Worm (Caenorhabditis elegans) whole organism, young adult: ENCODE results near the gene rskd-1.

Experiments
- C06A6.2 ChIP-seq: fragments of 200-800 bp; sonication (Bioruptor generic); conservative IDR thresholded peaks from 2 replicates; pipeline ENCODE4 v1.3.6; 2022; ENCODE audit warnings: missing genetic modification characterization, missing compliant biosample characterization
- D2030.7 ChIP-seq: fragments of 200-800 bp; sonication (Bioruptor generic); IDR thresholded peaks from 2 replicates; pipeline ENCODE4 v1.3.6; 2022; ENCODE audit warnings: missing genetic modification reagents, missing genetic modification characterization, missing compliant biosample characterization
- F33H1.4 ChIP-seq: fragments of 200-800 bp; sonication (Bioruptor generic); IDR thresholded peaks from 2 replicates; pipeline ENCODE4 v1.3.6; 2022; ENCODE audit warnings: missing genetic modification reagents, missing genetic modification characterization, missing compliant biosample characterization
- F55B11.4 ChIP-seq: sonication (generic microtip); optimal IDR thresholded peaks from 2 replicates; lab custom pipeline; 2016; ENCODE audit warnings: missing compliant biosample characterization, missing genetic modification characterization, borderline replicate concordance; ENCODE audit not compliant: insufficient read depth
- F57C9.4 ChIP-seq: sonication (generic microtip); optimal IDR thresholded peaks from 2 replicates; lab custom pipeline; 2017; ENCODE audit warnings: mild to moderate bottlenecking, missing genetic modification characterization, missing compliant biosample characterization
- K11D2.4 ChIP-seq: fragments of 200-800 bp; sonication (Bioruptor generic); IDR thresholded peaks from 2 replicates; pipeline ENCODE4 v1.3.6; 2022; ENCODE audit warnings: missing genetic modification reagents, missing genetic modification characterization, missing compliant biosample characterization
- K12H6.12 ChIP-seq: fragments of 200-800 bp; sonication (Bioruptor generic); optimal IDR thresholded peaks from 2 replicates; lab custom pipeline; 2018; ENCODE audit warnings: mild to moderate bottlenecking, missing genetic modification characterization, missing compliant biosample characterization
- T07F8.4 ChIP-seq: sonication (generic microtip); optimal IDR thresholded peaks from 2 replicates; lab custom pipeline; 2016; ENCODE audit warnings: mild to moderate bottlenecking, missing genetic modification characterization, moderate library complexity, missing compliant biosample characterization
- T26A5.8 ChIP-seq: sonication (generic microtip); optimal IDR thresholded peaks from 2 replicates; lab custom pipeline; 2016; ENCODE audit warnings: missing genetic modification characterization, missing compliant biosample characterization
- Y53F4B.3 ChIP-seq: fragments of 200-800 bp; sonication (Bioruptor generic); IDR thresholded peaks from 2 replicates; pipeline ENCODE4 v1.3.6; 2022; ENCODE audit warnings: missing genetic modification reagents, missing genetic modification characterization, missing compliant biosample characterization
- Y56A3A.18 ChIP-seq: fragments of 200-800 bp; sonication (Bioruptor generic); IDR thresholded peaks from 2 replicates; pipeline ENCODE4 v1.3.6; 2022; ENCODE audit warnings: missing genetic modification reagents, missing genetic modification characterization, missing compliant biosample characterization
- Y79H2A.3 ChIP-seq: fragments of 200-800 bp; sonication (Bioruptor generic); conservative IDR thresholded peaks from 2 replicates; pipeline ENCODE4 v1.3.6; 2022; ENCODE audit warnings: missing genetic modification reagents, missing genetic modification characterization, missing compliant biosample characterization
- Y95B8A.8 ChIP-seq: fragments of 200-800 bp; sonication (Bioruptor generic); IDR thresholded peaks from 2 replicates; pipeline ENCODE4 v1.3.6; 2022; ENCODE audit warnings: missing genetic modification reagents, missing genetic modification characterization, missing compliant biosample characterization
- aptf-2 ChIP-seq: fragments of 200-800 bp; sonication (Bioruptor generic); conservative IDR thresholded peaks from 2 replicates; pipeline ENCODE4 v1.3.6; 2022; ENCODE audit warnings: missing genetic modification reagents, missing genetic modification characterization, missing compliant biosample characterization
- aptf-3 ChIP-seq: fragments of 200-800 bp; sonication (Bioruptor generic); IDR thresholded peaks from 2 replicates; pipeline ENCODE4 v1.3.6; 2022; ENCODE audit warnings: missing genetic modification characterization, missing compliant biosample characterization
- cebp-1 ChIP-seq, 2 experiments: fragments of 200-800 bp in 1 of 2; sonication (Bioruptor generic) in 1 of 2; sonication (generic microtip) in 1 of 2; IDR thresholded peaks in 1 of 2; optimal IDR thresholded peaks in 1 of 2; 2 replicates each; pipeline versions ENCODE4 v1.3.6 to Lab custom; 2017 to 2022; ENCODE audit warnings: missing compliant biosample characterization in 2 of 2, missing genetic modification characterization in 2 of 2, mild to moderate bottlenecking in 1 of 2, missing genetic modification reagents in 1 of 2, moderate library complexity in 1 of 2
- dox-1 ChIP-seq: fragments of 200-800 bp; sonication (Bioruptor generic); IDR thresholded peaks from 2 replicates; pipeline ENCODE4 v1.3.6; 2022; ENCODE audit warnings: missing genetic modification reagents, missing genetic modification characterization, missing compliant biosample characterization
- dpff-1 ChIP-seq: sonication (generic microtip); optimal IDR thresholded peaks from 2 replicates; lab custom pipeline; 2017; ENCODE audit warnings: mild to moderate bottlenecking, missing genetic modification characterization, missing compliant biosample characterization
- dpl-1 ChIP-seq: fragments of 150-350 bp; optimal IDR thresholded peaks from 2 replicates; lab custom pipeline; 2014; ENCODE audit warnings: missing biosample characterization, missing genetic modification reagents, missing genetic modification characterization
- efl-1 ChIP-seq: fragments of 150-350 bp; optimal IDR thresholded peaks from 2 replicates; lab custom pipeline; 2014; ENCODE audit warnings: missing biosample characterization, missing genetic modification reagents, missing genetic modification characterization
- ekl-4 ChIP-seq: fragments of 200-800 bp; sonication (Bioruptor generic); IDR thresholded peaks from 2 replicates; pipeline ENCODE4 v1.3.6; 2022; ENCODE audit warnings: missing genetic modification reagents, missing genetic modification characterization, missing compliant biosample characterization
- him-1 ChIP-seq: sonication (generic microtip); optimal IDR thresholded peaks from 2 replicates; lab custom pipeline; 2016; ENCODE audit warnings: missing genotype, missing genetic modification reagents, missing genetic modification characterization, missing compliant biosample characterization
- hlh-12 ChIP-seq: sonication (generic microtip); optimal IDR thresholded peaks from 2 replicates; lab custom pipeline; 2016; ENCODE audit warnings: missing genetic modification characterization, missing compliant biosample characterization
- hmg-1.2 ChIP-seq: fragments of 200-800 bp; sonication (Bioruptor generic); IDR thresholded peaks from 2 replicates; pipeline ENCODE4 v1.3.6; 2022; ENCODE audit warnings: missing genetic modification reagents, missing genetic modification characterization, missing compliant biosample characterization
- madf-6 ChIP-seq: fragments of 200-800 bp; sonication (Bioruptor generic); IDR thresholded peaks from 2 replicates; pipeline ENCODE4 v1.3.6; 2022; ENCODE audit warnings: missing genetic modification reagents, missing genetic modification characterization, missing compliant biosample characterization
- mcd-1 ChIP-seq: fragments of 200-800 bp; sonication (Bioruptor generic); IDR thresholded peaks from 2 replicates; pipeline ENCODE4 v1.3.6; 2022; ENCODE audit warnings: missing genetic modification reagents, missing genetic modification characterization, missing compliant biosample characterization
- mes-4 ChIP-seq: sonication (generic microtip); optimal IDR thresholded peaks from 2 replicates; lab custom pipeline; 2016; ENCODE audit warnings: missing genotype, missing genetic modification characterization, missing compliant biosample characterization
- nfyb-1 ChIP-seq: fragments of 200-800 bp; sonication (Bioruptor generic); IDR thresholded peaks from 2 replicates; pipeline ENCODE4 v1.3.6; 2022; ENCODE audit warnings: missing genetic modification reagents, missing genetic modification characterization, missing compliant biosample characterization
- nhr-120 ChIP-seq: fragments of 200-800 bp; sonication (Bioruptor generic); IDR thresholded peaks from 2 replicates; pipeline ENCODE4 v1.3.6; 2022; ENCODE audit warnings: missing genetic modification characterization, missing compliant biosample characterization
- nhr-179 ChIP-seq: sonication (generic microtip); optimal IDR thresholded peaks from 2 replicates; lab custom pipeline; 2016; ENCODE audit warnings: mild to moderate bottlenecking, missing genetic modification characterization, missing compliant biosample characterization
- rec-8 ChIP-seq, 2 experiments: sonication (generic microtip); optimal IDR thresholded peaks; 2 replicates each; lab custom pipeline; 2016; ENCODE audit warnings: mild to moderate bottlenecking in 2 of 2, missing genetic modification characterization in 2 of 2, missing genetic modification reagents in 2 of 2, missing genotype in 2 of 2, missing biosample characterization in 1 of 2, missing compliant biosample characterization in 1 of 2, moderate library complexity in 1 of 2
- sea-2 ChIP-seq: fragments of 200-800 bp; sonication (Bioruptor generic); IDR thresholded peaks from 2 replicates; pipeline ENCODE4 v1.3.6; 2022; ENCODE audit warnings: missing genetic modification characterization, missing compliant biosample characterization
- snpc-3.4 ChIP-seq: sonication (generic microtip); optimal IDR thresholded peaks from 2 replicates; lab custom pipeline; 2017; ENCODE audit warnings: missing genetic modification characterization, mild to moderate bottlenecking, missing compliant biosample characterization, antibody characterized with exemption, moderate library complexity, missing genotype, missing genetic modification reagents
- somi-1 ChIP-seq: fragments of 200-800 bp; sonication (Bioruptor generic); optimal IDR thresholded peaks from 2 replicates; lab custom pipeline; 2018; ENCODE audit warnings: mild to moderate bottlenecking, missing genetic modification characterization, missing compliant biosample characterization
- sptf-2 ChIP-seq: fragments of 200-800 bp; sonication (Bioruptor generic); optimal IDR thresholded peaks from 2 replicates; lab custom pipeline; 2018; ENCODE audit warnings: mild to moderate bottlenecking, missing genetic modification characterization, missing compliant biosample characterization
- ztf-25 ChIP-seq: fragments of 200-800 bp; sonication (Bioruptor generic); IDR thresholded peaks from 2 replicates; pipeline ENCODE4 v1.3.6; 2022; ENCODE audit warnings: missing genetic modification reagents, missing genetic modification characterization, missing compliant biosample characterization

rskd-1 gene

DNA sequence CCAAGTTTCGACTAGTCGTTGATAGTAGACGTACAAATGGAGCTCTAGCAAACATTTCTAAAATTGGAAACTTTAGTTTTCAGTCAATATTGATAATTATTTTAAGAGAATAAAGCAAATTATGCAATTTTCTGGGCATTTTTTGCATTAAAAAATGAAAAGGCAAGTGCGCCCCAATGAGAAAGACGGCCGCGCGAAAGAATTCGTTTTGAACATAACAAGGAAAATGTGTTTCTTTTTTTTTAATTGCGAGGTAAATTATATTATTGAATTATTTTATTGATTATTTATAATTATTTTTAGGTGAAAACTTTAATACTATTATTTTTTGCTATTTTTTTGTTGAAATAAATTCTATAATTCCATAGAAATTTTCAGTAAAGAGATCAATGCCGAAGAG lies 16.9 kb downstream of the rskd-1 start, which contains the start of the genes tsfm-1 and capg-2:
TSS of gene tsfm-1 (minus strand) at position 57 of the 400 bp plus-strand sequence.
TSS of gene capg-2 (plus strand) at position 379 of the 400 bp plus-strand sequence.
- TF ChIP-seq mes-4 (no peak), mcd-1 (GFP tag; lab: Robert Waterston, UW) (peak; percentile 61; the same call in 1 of the 2 replicates), dpl-1 (GFP tag; lab: Kevin White, UChicago) (peak; percentile 21), efl-1 (GFP tag; lab: Kevin White, UChicago) (peak; percentile 67), madf-6 (GFP tag; lab: Robert Waterston, UW) (0 out of 2 replicates have a peak, but pooled peaks have one; percentile 19)

DNA sequence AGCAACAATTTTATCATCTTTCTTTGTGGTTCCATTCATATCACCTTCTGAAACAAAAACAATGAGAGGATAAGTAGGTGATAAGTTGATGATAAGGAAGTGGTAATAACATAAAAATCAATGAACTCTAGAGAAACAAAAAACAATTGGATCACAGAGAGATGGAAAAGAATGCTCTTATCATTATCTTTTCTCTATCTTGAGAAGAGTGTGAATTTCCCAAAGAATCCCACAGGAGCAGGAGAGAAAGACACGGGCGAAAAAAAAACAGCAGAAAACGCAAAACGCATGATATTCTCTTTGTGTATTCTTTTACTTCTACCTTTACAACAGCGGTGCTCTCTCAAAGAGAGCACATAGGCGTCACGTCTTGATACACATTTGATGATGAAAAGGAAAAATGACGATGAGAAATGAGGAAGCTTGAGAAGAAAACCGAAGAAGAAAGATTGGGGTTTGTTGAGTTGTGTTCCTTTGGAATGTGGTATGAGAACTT lies 19.1 kb downstream of the rskd-1 start, which contains the start of gene twk-24:
TSS of gene twk-24 (minus strand) at position 51 of the 496 bp plus-strand sequence.
- TF ChIP-seq Y56A3A.18 (GFP tag; lab: Robert Waterston, UW) (no peak), sea-2 (GFP tag; lab: Robert Waterston, UW) (no peak), nfyb-1 (GFP tag; lab: Robert Waterston, UW) (no peak), nhr-179 (tag; lab: Kevin White, UChicago) (no peak), aptf-2 (GFP tag; lab: Robert Waterston, UW) (no peak)

DNA sequence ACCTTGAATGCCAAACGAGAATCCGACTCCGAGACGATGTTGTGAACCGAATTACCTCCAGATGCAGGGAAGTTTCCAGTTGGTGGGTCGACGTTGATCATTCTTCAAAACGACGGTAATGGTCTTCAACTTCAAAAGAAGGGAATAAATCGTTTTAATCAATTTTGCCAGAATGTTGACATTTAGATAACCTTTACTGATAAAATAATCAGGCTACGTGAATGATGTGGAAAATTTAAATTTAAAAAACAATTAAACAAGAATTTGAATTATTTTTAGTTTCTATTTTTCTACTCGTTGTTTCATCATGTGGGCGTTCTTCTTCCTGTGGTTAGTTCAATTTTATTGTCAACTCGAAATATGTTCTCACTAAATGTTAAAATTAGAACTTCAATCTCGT lies 24.7 kb downstream of the rskd-1 start, which contains the start of gene ssp-35:
TSS of gene ssp-35 (minus strand) at position 101 of the 400 bp plus-strand sequence.
- TF ChIP-seq efl-1 (GFP tag; lab: Kevin White, UChicago): no peak
- TF ChIP-seq T07F8.4 (tag; lab: Kevin White, UChicago): no peak
- TF ChIP-seq Y53F4B.3 (GFP tag; lab: Robert Waterston, UW): no peak
- no peak for TF ChIP-seq D2030.7 (GFP tag; lab: Robert Waterston, UW)
- TF ChIP-seq mes-4: no peak
- no peak for TF ChIP-seq F33H1.4 (GFP tag; lab: Robert Waterston, UW)
- TF ChIP-seq K12H6.12 (tag; lab: Kevin White, UChicago): no peak
- no peak for TF ChIP-seq sptf-2
- TF ChIP-seq snpc-3.4 (tag; lab: Kevin White, UChicago): no peak
- no peak for TF ChIP-seq T26A5.8 (tag; lab: Kevin White, UChicago)
- no peak for TF ChIP-seq F57C9.4 (tag; lab: Kevin White, UChicago)
- no peak for TF ChIP-seq hlh-12
- TF ChIP-seq hmg-1.2 (GFP tag; lab: Robert Waterston, UW): no peak
- TF ChIP-seq, all 124 proteins: peak for 0

DNA sequence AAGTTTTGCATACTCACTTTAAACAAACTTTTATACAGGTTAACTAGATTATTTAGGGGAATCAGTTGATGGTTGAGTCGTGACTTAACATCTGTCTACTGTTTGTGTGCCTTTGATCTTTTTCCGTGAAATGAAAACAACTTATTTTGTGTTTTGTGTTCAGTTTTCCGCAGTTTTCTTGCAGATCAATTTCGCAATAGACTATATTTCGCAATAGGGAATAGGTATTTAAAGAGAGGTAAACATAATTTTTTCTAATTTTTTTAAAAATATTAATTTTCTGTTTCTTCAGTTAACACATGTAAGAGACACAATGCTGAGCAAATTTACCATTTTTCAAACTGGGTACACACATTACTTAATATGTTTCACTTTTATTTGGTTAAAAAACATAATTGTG lies 27.0 kb downstream of the rskd-1 start, which contains the start of gene tbb-6:
TSS of gene tbb-6 (plus strand) at position 155 of the 400 bp plus-strand sequence.
- peak; percentile 96 for TF ChIP-seq cebp-1 (GFP tag; IDR thresholded peaks at IDR 0.05; lab: Robert Waterston, UW)
- TF ChIP-seq cebp-1 (tag; optimal IDR thresholded peaks at IDR 0.05; lab: Kevin White, UChicago): peak; percentile 99
- no peak for TF ChIP-seq dox-1 (GFP tag; lab: Robert Waterston, UW)

DNA sequence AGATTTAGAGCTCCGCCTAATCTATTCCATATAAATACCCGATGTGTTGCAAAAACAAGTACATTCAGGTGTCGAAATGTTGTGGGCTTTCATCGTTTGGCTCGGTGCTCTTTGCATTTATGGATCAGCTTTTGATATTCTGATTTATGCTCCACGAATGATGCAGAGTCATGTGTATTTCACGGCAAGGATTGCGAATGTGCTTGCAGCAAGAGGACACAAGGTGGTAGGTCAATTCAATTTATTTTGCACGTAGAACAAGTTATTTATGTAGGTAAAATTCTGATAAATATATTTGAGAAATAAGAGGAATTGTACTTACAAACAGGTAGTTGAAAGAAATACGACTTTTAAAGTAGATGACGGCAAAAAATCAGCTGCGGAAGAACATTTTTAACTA lies 29.5 kb downstream of the rskd-1 start, which contains the start of gene ugt-56:
TSS of gene ugt-56 (plus strand) at position 61 of the 400 bp plus-strand sequence.
- no peak for TF ChIP-seq T07F8.4 (tag; lab: Kevin White, UChicago)
- TF ChIP-seq him-1 (tag; lab: Kevin White, UChicago): no peak
- no peak for TF ChIP-seq K11D2.4 (GFP tag; lab: Robert Waterston, UW)
- no peak for TF ChIP-seq madf-6 (GFP tag; lab: Robert Waterston, UW)
- TF ChIP-seq nhr-120 (GFP tag; lab: Robert Waterston, UW): no peak
- TF ChIP-seq dpff-1 (tag; lab: Kevin White, UChicago): no peak
- no peak for TF ChIP-seq mcd-1 (GFP tag; lab: Robert Waterston, UW)
- no peak for TF ChIP-seq Y79H2A.3 (GFP tag; lab: Robert Waterston, UW)
- TF ChIP-seq ztf-25 (GFP tag; lab: Robert Waterston, UW): no peak
- TF ChIP-seq F55B11.4: no peak
- no peak for TF ChIP-seq Y95B8A.8
- no peak for TF ChIP-seq somi-1
- TF ChIP-seq aptf-3 (GFP tag; lab: Robert Waterston, UW): no peak
- no peak for TF ChIP-seq ekl-4 (GFP tag; lab: Robert Waterston, UW)
- TF ChIP-seq C06A6.2 (GFP tag; lab: Robert Waterston, UW): no peak
- no peak for TF ChIP-seq rec-8 (tag; optimal IDR thresholded peaks at IDR 0.05; lab: Kevin White, UChicago)
